Worm (Caenorhabditis elegans) whole organism, L4 larva: Measurements from ENCODE around the gene Y36E3A.2.

Source experiments
- hlh-30 ChIP-seq: sonication (generic microtip); optimal IDR thresholded peaks from 2 replicates; lab custom pipeline; 2017; ENCODE audit warnings: antibody characterized with exemption, mild to moderate bottlenecking, missing genetic modification characterization, missing compliant biosample characterization; ENCODE audit not compliant: insufficient read depth
- nhr-6 ChIP-seq: fragments of 150-350 bp; optimal IDR thresholded peaks from 2 replicates; lab custom pipeline; 2014; ENCODE audit warnings: missing biosample characterization, missing genetic modification characterization

DNA sequence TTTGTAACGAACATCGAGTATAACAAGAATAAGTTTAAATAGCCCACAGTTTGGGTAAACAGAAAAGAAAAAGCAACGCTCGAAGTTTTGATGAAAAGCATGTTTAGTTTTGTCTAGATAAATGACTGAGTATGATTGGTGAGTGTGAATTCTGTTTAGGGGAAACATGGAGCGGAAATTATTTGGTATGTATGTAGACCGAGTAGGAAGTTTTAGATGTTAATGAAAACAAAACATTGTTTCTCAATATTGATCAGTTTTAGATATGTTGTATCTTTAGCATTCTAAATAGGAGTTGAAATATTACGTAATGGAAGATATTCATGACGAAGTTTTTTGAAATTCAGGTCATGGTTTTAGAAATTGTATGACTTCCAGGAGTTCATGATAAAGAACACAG lies 13.2 kb upstream of the Y36E3A.2 start, which contains the start of gene srbc-63:
- TF ChIP-seq hlh-30 (tag; lab: Kevin White, UChicago) (no peak), nhr-6 (no peak)
